Worm (Caenorhabditis elegans) whole organism, L2 larva: ENCODE data around the gene lido-8.

Source experiments
- R02D3.7 ChIP-seq: fragments of 150-350 bp; optimal IDR thresholded peaks from 2 replicates; lab custom pipeline; 2014; ENCODE audit warnings: missing biosample characterization, missing genetic modification characterization
- alr-1 ChIP-seq: fragments of 150-350 bp; optimal IDR thresholded peaks from 2 replicates; lab custom pipeline; 2014; ENCODE audit warnings: missing biosample characterization, missing genetic modification characterization
- ceh-82 ChIP-seq: fragments of 150-350 bp; optimal IDR thresholded peaks from 2 replicates; lab custom pipeline; 2014; ENCODE audit warnings: missing biosample characterization, missing genetic modification characterization
- crh-2 ChIP-seq: sonication (generic microtip); optimal IDR thresholded peaks from 2 replicates; lab custom pipeline; 2017; ENCODE audit warnings: missing biosample characterization, missing genetic modification characterization
- fos-1 ChIP-seq: fragments of 150-350 bp; optimal IDR thresholded peaks from 2 replicates; lab custom pipeline; 2014; ENCODE audit warnings: missing biosample characterization, missing genetic modification characterization
- gmeb-1 ChIP-seq: fragments of 150-350 bp; optimal IDR thresholded peaks from 2 replicates; lab custom pipeline; 2014; ENCODE audit warnings: missing biosample characterization, missing genetic modification characterization
- lin-13 ChIP-seq: fragments of 150-350 bp; optimal IDR thresholded peaks from 2 replicates; lab custom pipeline; 2014; ENCODE audit warnings: missing biosample characterization, missing genetic modification reagents, missing genetic modification characterization
- mab-5 ChIP-seq: fragments of 150-350 bp; optimal IDR thresholded peaks from 2 replicates; lab custom pipeline; 2014; ENCODE audit warnings: missing biosample characterization, missing genetic modification characterization
- nhr-11 ChIP-seq: fragments of 150-350 bp; optimal IDR thresholded peaks from 2 replicates; lab custom pipeline; 2014; ENCODE audit warnings: missing biosample characterization, missing genetic modification characterization
- snpc-4 ChIP-seq: fragments of 150-350 bp; optimal IDR thresholded peaks from 2 replicates; lab custom pipeline; 2014; ENCODE audit warnings: missing biosample characterization, missing genetic modification characterization
- unc-62 ChIP-seq: fragments of 150-350 bp; optimal IDR thresholded peaks from 2 replicates; lab custom pipeline; 2014; ENCODE audit warnings: missing biosample characterization, missing genetic modification reagents, missing genetic modification characterization
- zag-1 ChIP-seq: fragments of 150-350 bp; optimal IDR thresholded peaks from 2 replicates; lab custom pipeline; 2014; ENCODE audit warnings: missing biosample characterization, missing genetic modification characterization
- ztf-1 ChIP-seq: fragments of 200-800 bp; sonication (Bioruptor generic); conservative IDR thresholded peaks from 2 replicates; pipeline ENCODE4 v1.3.6; 2022; ENCODE audit warnings: missing genetic modification characterization, missing compliant biosample characterization

- TF ChIP-seq crh-2 (tag; lab: Kevin White, UChicago): no peak
- no peak for TF ChIP-seq R02D3.7 (tag; lab: Kevin White, UChicago)
- TF ChIP-seq fos-1: no peak
- no peak for TF ChIP-seq alr-1 (tag; lab: Kevin White, UChicago)
- no peak for TF ChIP-seq ztf-1 (GFP tag; lab: Robert Waterston, UW)
- no peak for TF ChIP-seq zag-1
- no peak for TF ChIP-seq gmeb-1 (tag; lab: Kevin White, UChicago)
- no peak for TF ChIP-seq lin-13 (GFP tag; lab: Kevin White, UChicago)
- no peak for TF ChIP-seq mab-5 (tag; lab: Kevin White, UChicago)
- TF ChIP-seq unc-62 (GFP tag; lab: Kevin White, UChicago): no peak
- TF ChIP-seq nhr-11: no peak
- TF ChIP-seq ceh-82 (tag; lab: Kevin White, UChicago): no peak
- no peak for TF ChIP-seq snpc-4 (tag; lab: Kevin White, UChicago)
Measured at ce11 chrII:3048989-3049388, 52.2 kb downstream of the lido-8 start.
